Worm (Caenorhabditis elegans) whole organism, L4 larva: ENCODE measurements around the gene nhr-21.

Experiments
- ceh-82 ChIP-seq: sonication (generic microtip); optimal IDR thresholded peaks from 2 replicates; lab custom pipeline; 2017; ENCODE audit warnings: missing biosample characterization, missing genetic modification characterization
- dmd-9 ChIP-seq: fragments of 200-800 bp; sonication (Bioruptor generic); IDR thresholded peaks from 2 replicates; pipeline ENCODE4 v1.3.6; 2022; ENCODE audit warnings: missing genetic modification reagents, missing genetic modification characterization, missing compliant biosample characterization
- lin-13 ChIP-seq: fragments of 150-350 bp; optimal IDR thresholded peaks from 2 replicates; lab custom pipeline; 2014; ENCODE audit warnings: missing biosample characterization, missing genetic modification reagents, missing genetic modification characterization
- lin-15B ChIP-seq: fragments of 150-350 bp; sonication (generic microtip); optimal IDR thresholded peaks from 3 replicates; lab custom pipeline; 2014; ENCODE audit warnings: missing biosample characterization, missing genetic modification characterization
- pqm-1 ChIP-seq: sonication (generic microtip); optimal IDR thresholded peaks from 2 replicates; lab custom pipeline; 2017; ENCODE audit warnings: missing biosample characterization, missing genetic modification characterization
- snpc-4 ChIP-seq: fragments of 150-350 bp; optimal IDR thresholded peaks from 2 replicates; lab custom pipeline; 2014; ENCODE audit warnings: missing biosample characterization, missing genetic modification characterization
- ztf-11 ChIP-seq: fragments of 150-350 bp; optimal IDR thresholded peaks from 2 replicates; lab custom pipeline; 2014; ENCODE audit warnings: missing biosample characterization, missing genetic modification characterization

- no peak for TF ChIP-seq pqm-1 (tag; lab: Kevin White, UChicago)
- no peak for TF ChIP-seq lin-15B (tag; lab: Kevin White, UChicago)
- no peak for TF ChIP-seq dmd-9 (GFP tag; lab: Robert Waterston, UW)
- no peak for TF ChIP-seq ceh-82
- no peak for TF ChIP-seq snpc-4 (tag; lab: Kevin White, UChicago)
- no peak for TF ChIP-seq lin-13 (GFP tag; lab: Kevin White, UChicago)
- no peak for TF ChIP-seq ztf-11 (tag; lab: Kevin White, UChicago)
Observed at ce11 chrII:7356326-7356725, 17.3 kb downstream of the nhr-21 start, which contains the start of gene haf-2.
